Worm (Caenorhabditis elegans) whole organism, young adult: ENCODE measurements around the gene Y61B8B.3.

Experiments used
- B0261.1 ChIP-seq: sonication (generic microtip); optimal IDR thresholded peaks from 2 replicates; lab custom pipeline; 2016; ENCODE audit warnings: mild to moderate bottlenecking, missing genetic modification characterization, moderate library complexity, missing compliant biosample characterization
- F33H1.4 ChIP-seq: fragments of 200-800 bp; sonication (Bioruptor generic); IDR thresholded peaks from 2 replicates; pipeline ENCODE4 v1.3.6; 2022; ENCODE audit warnings: missing genetic modification reagents, missing genetic modification characterization, missing compliant biosample characterization
- K11D2.4 ChIP-seq: fragments of 200-800 bp; sonication (Bioruptor generic); IDR thresholded peaks from 2 replicates; pipeline ENCODE4 v1.3.6; 2022; ENCODE audit warnings: missing genetic modification reagents, missing genetic modification characterization, missing compliant biosample characterization
- K12H6.12 ChIP-seq: fragments of 200-800 bp; sonication (Bioruptor generic); optimal IDR thresholded peaks from 2 replicates; lab custom pipeline; 2018; ENCODE audit warnings: mild to moderate bottlenecking, missing genetic modification characterization, missing compliant biosample characterization
- Y53F4B.3 ChIP-seq: fragments of 200-800 bp; sonication (Bioruptor generic); IDR thresholded peaks from 2 replicates; pipeline ENCODE4 v1.3.6; 2022; ENCODE audit warnings: missing genetic modification reagents, missing genetic modification characterization, missing compliant biosample characterization
- Y56A3A.18 ChIP-seq: fragments of 200-800 bp; sonication (Bioruptor generic); IDR thresholded peaks from 2 replicates; pipeline ENCODE4 v1.3.6; 2022; ENCODE audit warnings: missing genetic modification reagents, missing genetic modification characterization, missing compliant biosample characterization
- aptf-3 ChIP-seq: fragments of 200-800 bp; sonication (Bioruptor generic); IDR thresholded peaks from 2 replicates; pipeline ENCODE4 v1.3.6; 2022; ENCODE audit warnings: missing genetic modification characterization, missing compliant biosample characterization
- attf-6 ChIP-seq: fragments of 200-800 bp; sonication (Bioruptor generic); IDR thresholded peaks from 2 replicates; pipeline ENCODE4 v1.3.6; 2022; ENCODE audit warnings: missing genetic modification reagents, missing genetic modification characterization, missing compliant biosample characterization
- cebp-2 ChIP-seq: fragments of 200-800 bp; sonication (Bioruptor generic); IDR thresholded peaks from 2 replicates; pipeline ENCODE4 v1.3.6; 2022; ENCODE audit warnings: missing genetic modification characterization, missing compliant biosample characterization
- ceh-100 ChIP-seq: fragments of 200-800 bp; sonication (Bioruptor generic); IDR thresholded peaks from 2 replicates; pipeline ENCODE4 v1.3.6; 2022; ENCODE audit warnings: missing genetic modification reagents, missing genetic modification characterization, missing compliant biosample characterization
- ceh-27 ChIP-seq: fragments of 200-800 bp; sonication (Bioruptor generic); optimal IDR thresholded peaks from 2 replicates; lab custom pipeline; 2018; ENCODE audit warnings: mild to moderate bottlenecking, missing genetic modification characterization, moderate library complexity, missing compliant biosample characterization
- ceh-58 ChIP-seq: fragments of 200-800 bp; sonication (Bioruptor generic); IDR thresholded peaks from 2 replicates; pipeline ENCODE4 v1.3.6; 2022; ENCODE audit warnings: missing genetic modification characterization, missing compliant biosample characterization
- die-1 ChIP-seq: sonication (generic microtip); optimal IDR thresholded peaks from 2 replicates; lab custom pipeline; 2016; ENCODE audit warnings: missing genotype, mild to moderate bottlenecking, missing genetic modification characterization, missing compliant biosample characterization
- dox-1 ChIP-seq: fragments of 200-800 bp; sonication (Bioruptor generic); IDR thresholded peaks from 2 replicates; pipeline ENCODE4 v1.3.6; 2022; ENCODE audit warnings: missing genetic modification reagents, missing genetic modification characterization, missing compliant biosample characterization
- dpl-1 ChIP-seq: fragments of 150-350 bp; optimal IDR thresholded peaks from 2 replicates; lab custom pipeline; 2014; ENCODE audit warnings: missing biosample characterization, missing genetic modification reagents, missing genetic modification characterization
- efl-1 ChIP-seq: fragments of 150-350 bp; optimal IDR thresholded peaks from 2 replicates; lab custom pipeline; 2014; ENCODE audit warnings: missing biosample characterization, missing genetic modification reagents, missing genetic modification characterization
- egrh-3 ChIP-seq: fragments of 200-800 bp; sonication (Bioruptor generic); IDR thresholded peaks from 2 replicates; pipeline ENCODE4 v1.3.6; 2022; ENCODE audit warnings: missing genetic modification reagents, missing genetic modification characterization, missing compliant biosample characterization
- fkh-3 ChIP-seq: sonication (generic microtip); optimal IDR thresholded peaks from 2 replicates; lab custom pipeline; 2016; ENCODE audit warnings: mild to moderate bottlenecking, missing genetic modification characterization, missing compliant biosample characterization
- hmg-1.2 ChIP-seq: fragments of 200-800 bp; sonication (Bioruptor generic); IDR thresholded peaks from 2 replicates; pipeline ENCODE4 v1.3.6; 2022; ENCODE audit warnings: missing genetic modification reagents, missing genetic modification characterization, missing compliant biosample characterization
- hmg-20 ChIP-seq: fragments of 200-800 bp; sonication (Bioruptor generic); IDR thresholded peaks from 2 replicates; pipeline ENCODE4 v1.3.6; 2022; ENCODE audit warnings: missing genetic modification reagents, missing genetic modification characterization, missing compliant biosample characterization
- let-526 ChIP-seq: fragments of 200-800 bp; sonication (Bioruptor generic); IDR thresholded peaks from 2 replicates; pipeline ENCODE4 v1.3.6; 2022; ENCODE audit warnings: missing genetic modification reagents, missing genetic modification characterization, missing compliant biosample characterization
- lin-26 ChIP-seq: fragments of 200-800 bp; sonication (Bioruptor generic); IDR thresholded peaks from 2 replicates; pipeline ENCODE4 v1.3.6; 2022; ENCODE audit warnings: missing genetic modification reagents, missing genetic modification characterization, missing compliant biosample characterization
- lin-54 ChIP-seq: fragments of 200-800 bp; sonication (Bioruptor generic); optimal IDR thresholded peaks from 2 replicates; lab custom pipeline; 2018; ENCODE audit warnings: mild to moderate bottlenecking, missing genetic modification characterization, missing compliant biosample characterization
- lsl-1 ChIP-seq: fragments of 200-800 bp; sonication (Bioruptor generic); optimal IDR thresholded peaks from 2 replicates; lab custom pipeline; 2018; ENCODE audit warnings: mild to moderate bottlenecking, missing genetic modification characterization, moderate library complexity, missing compliant biosample characterization
- madf-8 ChIP-seq: fragments of 200-800 bp; sonication (Bioruptor generic); conservative IDR thresholded peaks from 2 replicates; pipeline ENCODE4 v1.3.6; 2022; ENCODE audit warnings: missing genetic modification reagents, missing genetic modification characterization, missing compliant biosample characterization
- mel-28 ChIP-seq: sonication (generic microtip); optimal IDR thresholded peaks from 2 replicates; lab custom pipeline; 2016; ENCODE audit warnings: borderline replicate concordance, mild to moderate bottlenecking, missing genetic modification characterization, missing compliant biosample characterization
- mes-4 ChIP-seq: sonication (generic microtip); optimal IDR thresholded peaks from 2 replicates; lab custom pipeline; 2016; ENCODE audit warnings: missing genotype, missing genetic modification characterization, missing compliant biosample characterization
- nfyb-1 ChIP-seq: fragments of 200-800 bp; sonication (Bioruptor generic); IDR thresholded peaks from 2 replicates; pipeline ENCODE4 v1.3.6; 2022; ENCODE audit warnings: missing genetic modification reagents, missing genetic modification characterization, missing compliant biosample characterization
- nhr-27 ChIP-seq: fragments of 200-800 bp; sonication (Bioruptor generic); optimal IDR thresholded peaks from 2 replicates; lab custom pipeline; 2018; ENCODE audit warnings: mild to moderate bottlenecking, missing genetic modification characterization, moderate library complexity, missing compliant biosample characterization
- nhr-80 ChIP-seq: sonication (generic microtip); optimal IDR thresholded peaks from 2 replicates; lab custom pipeline; 2016; ENCODE audit warnings: missing genetic modification characterization, missing compliant biosample characterization
- rcor-1 ChIP-seq: fragments of 200-800 bp; sonication (Bioruptor generic); IDR thresholded peaks from 2 replicates; pipeline ENCODE4 v1.3.6; 2022; ENCODE audit warnings: missing genetic modification reagents, missing genetic modification characterization, missing compliant biosample characterization
- sdz-38 ChIP-seq: sonication (generic microtip); optimal IDR thresholded peaks from 2 replicates; lab custom pipeline; 2016; ENCODE audit warnings: missing genotype, missing genetic modification characterization, missing compliant biosample characterization
- sea-2 ChIP-seq: fragments of 200-800 bp; sonication (Bioruptor generic); IDR thresholded peaks from 2 replicates; pipeline ENCODE4 v1.3.6; 2022; ENCODE audit warnings: missing genetic modification characterization, missing compliant biosample characterization
- snpc-1.1 ChIP-seq: sonication (generic microtip); optimal IDR thresholded peaks from 2 replicates; lab custom pipeline; 2017; ENCODE audit warnings: missing genetic modification characterization, mild to moderate bottlenecking, missing compliant biosample characterization, antibody characterized with exemption, moderate library complexity, missing genotype, missing genetic modification reagents; ENCODE audit not compliant: insufficient read depth
- snpc-1.3 ChIP-seq: sonication (generic microtip); optimal IDR thresholded peaks from 2 replicates; lab custom pipeline; 2017; ENCODE audit warnings: missing genetic modification characterization, mild to moderate bottlenecking, missing compliant biosample characterization, antibody characterized with exemption, moderate library complexity, missing genotype, missing genetic modification reagents; ENCODE audit not compliant: insufficient read depth
- snpc-3.4 ChIP-seq: sonication (generic microtip); optimal IDR thresholded peaks from 2 replicates; lab custom pipeline; 2017; ENCODE audit warnings: missing genetic modification characterization, mild to moderate bottlenecking, missing compliant biosample characterization, antibody characterized with exemption, moderate library complexity, missing genotype, missing genetic modification reagents
- snpc-4 ChIP-seq, 5 experiments: fragments of 150-350 bp in 1 of 5; sonication (generic microtip) in 4 of 5; optimal IDR thresholded peaks; 2 replicates each; lab custom pipeline; 2014 to 2018; ENCODE audit warnings: missing genetic modification characterization in 5 of 5, missing biosample characterization in 3 of 5, antibody characterized with exemption in 2 of 5, mild to moderate bottlenecking in 2 of 5, missing compliant biosample characterization in 2 of 5, missing genotype in 2 of 5, moderate library complexity in 2 of 5, missing genetic modification reagents in 1 of 5
- tbp1 ChIP-seq: fragments of 200-800 bp; sonication (Bioruptor generic); optimal IDR thresholded peaks from 2 replicates; lab custom pipeline; 2018; ENCODE audit warnings: mild to moderate bottlenecking, missing genetic modification characterization, missing compliant biosample characterization
- tbx-9 ChIP-seq: sonication (generic microtip); optimal IDR thresholded peaks from 2 replicates; lab custom pipeline; 2016; ENCODE audit warnings: borderline replicate concordance, missing genetic modification characterization, inconsistent platforms, missing compliant biosample characterization
- tlf-1 ChIP-seq: fragments of 200-800 bp; sonication (Bioruptor generic); optimal IDR thresholded peaks from 2 replicates; lab custom pipeline; 2018; ENCODE audit warnings: mild to moderate bottlenecking, missing genetic modification characterization, missing compliant biosample characterization
- zfh-2 ChIP-seq: fragments of 200-800 bp; sonication (Bioruptor generic); conservative IDR thresholded peaks from 2 replicates; pipeline ENCODE4 v1.3.6; 2022; ENCODE audit warnings: missing genetic modification reagents, missing genetic modification characterization, missing compliant biosample characterization
- ztf-28 ChIP-seq: fragments of 200-800 bp; sonication (Bioruptor generic); IDR thresholded peaks from 2 replicates; pipeline ENCODE4 v1.3.6; 2022; ENCODE audit warnings: missing genetic modification reagents, missing genetic modification characterization, missing compliant biosample characterization
- ztf-6 ChIP-seq: fragments of 200-800 bp; sonication (Bioruptor generic); IDR thresholded peaks from 2 replicates; pipeline ENCODE4 v1.3.6; 2022; ENCODE audit warnings: missing genetic modification reagents, missing genetic modification characterization, missing compliant biosample characterization

Gene Y61B8B.3

DNA sequence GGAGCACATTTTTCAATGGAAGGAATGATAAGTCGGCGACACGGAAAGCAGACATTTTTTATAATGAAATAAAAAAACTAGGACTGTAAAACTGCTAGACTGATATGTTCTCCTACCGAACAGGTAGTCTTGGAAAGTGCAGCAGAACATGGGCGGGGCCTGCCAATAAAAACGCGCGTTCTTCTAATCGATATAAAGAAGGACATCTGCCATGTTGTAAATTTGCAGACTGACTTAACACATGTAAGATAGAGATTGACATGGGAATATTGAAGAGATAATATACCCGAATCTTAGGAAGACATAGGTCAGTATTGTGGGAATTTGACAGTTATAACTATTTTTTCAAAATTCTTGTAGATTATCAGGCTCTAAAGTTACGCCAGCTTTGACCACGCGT is 15.6 kb upstream of the Y61B8B.3 start, which contains the start of gene sdz-16:
TSS of gene sdz-16 (minus strand) at position 101 of the 400 bp plus-strand sequence.
- TF ChIP-seq nhr-27 (tag; lab: Kevin White, UChicago) (no peak), ztf-6 (GFP tag; lab: Robert Waterston, UW) (no peak), snpc-1.3 (tag; lab: Kevin White, UChicago) (no peak), mel-28 (no peak), ceh-27 (no peak), zfh-2 (no peak), let-526 (GFP tag; lab: Robert Waterston, UW) (no peak), attf-6 (GFP tag; lab: Robert Waterston, UW) (no peak), tlf-1 (GFP tag; lab: Kevin White, UChicago) (no peak), cebp-2 (GFP tag; lab: Robert Waterston, UW) (no peak), dpl-1 (no peak), Y56A3A.18 (GFP tag; lab: Robert Waterston, UW) (no peak), snpc-1.1 (tag; lab: Kevin White, UChicago) (no peak), madf-8 (no peak)
- TF ChIP-seq, all 124 proteins: peak for 0

DNA sequence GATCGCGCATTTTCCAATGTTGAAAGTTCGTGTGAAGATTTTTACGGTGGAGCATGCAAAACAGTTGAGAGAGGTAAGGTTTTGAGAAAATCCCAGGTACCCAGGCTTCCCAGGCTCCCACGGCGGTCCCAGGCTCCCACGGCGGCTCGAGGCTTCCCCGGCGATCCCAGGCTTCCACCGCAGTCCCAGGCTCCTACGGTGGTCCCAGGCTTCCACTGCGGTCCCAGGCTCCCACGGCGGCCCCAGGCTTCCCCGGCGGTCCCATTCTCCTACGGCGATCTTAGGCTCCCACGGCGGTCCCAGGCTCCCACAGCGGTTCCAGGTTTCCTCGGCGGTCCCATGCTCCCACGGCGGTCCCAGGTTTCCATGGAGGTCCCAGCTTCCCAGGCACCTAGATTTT is 11.6 kb upstream of the Y61B8B.3 start:
- TF ChIP-seq snpc-3.4 (tag; lab: Kevin White, UChicago) (no peak), ztf-28 (peak; percentile 21; the same call in 1 of the 2 replicates), dox-1 (GFP tag; lab: Robert Waterston, UW) (peak; percentile 35; the same call in 1 of the 2 replicates), egrh-3 (GFP tag; lab: Robert Waterston, UW) (peak; percentile 98), sdz-38 (no peak), lin-54 (GFP tag; lab: Kevin White, UChicago) (no peak), aptf-3 (GFP tag; lab: Robert Waterston, UW) (0 out of 2 replicates have a peak, but pooled peaks have one; percentile 9), lin-26 (peak; percentile 52; the same call in 1 of the 2 replicates), rcor-1 (GFP tag; lab: Robert Waterston, UW) (no peak), nfyb-1 (GFP tag; lab: Robert Waterston, UW) (peak; percentile 59; the same call in 1 of the 2 replicates), sea-2 (GFP tag; lab: Robert Waterston, UW) (peak; percentile 48; the same call in 1 of the 2 replicates), ceh-58 (GFP tag; lab: Robert Waterston, UW) (no peak), ztf-6 (GFP tag; lab: Robert Waterston, UW) (no peak), tbx-9 (tag; lab: Kevin White, UChicago) (no peak), efl-1 (no peak), zfh-2 (peak; percentile 96)

DNA sequence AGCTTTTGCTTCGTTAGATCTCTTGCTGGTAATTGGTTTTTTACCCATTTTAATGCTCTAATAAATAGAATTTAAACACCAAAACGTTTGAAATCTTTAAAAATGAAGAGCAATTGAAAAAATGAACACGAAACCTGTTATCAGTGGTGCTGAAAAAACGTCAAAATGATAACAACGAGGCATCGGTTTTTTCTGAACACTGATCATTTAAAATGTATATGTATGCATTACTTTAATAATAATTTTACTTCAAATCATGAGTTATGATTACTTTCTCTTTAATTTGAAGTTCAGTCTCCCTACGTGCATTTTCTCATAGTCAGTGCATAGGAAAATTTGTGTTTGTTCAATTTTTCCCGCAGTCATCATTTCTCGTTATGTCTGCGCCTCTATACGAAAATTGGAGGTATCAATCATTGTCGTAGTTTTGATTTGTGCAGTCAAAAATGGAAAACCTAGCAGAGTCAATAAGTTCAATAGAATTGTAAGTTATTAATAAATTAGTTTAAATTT is 10.2 kb upstream of the Y61B8B.3 start, which contains the start of gene F31E9.3:
TSS of gene F31E9.3 (plus strand) at position 194 of the 513 bp plus-strand sequence.
- peak; percentile 48 for TF ChIP-seq nhr-80 (tag; lab: Kevin White, UChicago)
- no peak for TF ChIP-seq tlf-1 (GFP tag; lab: Kevin White, UChicago)

DNA sequence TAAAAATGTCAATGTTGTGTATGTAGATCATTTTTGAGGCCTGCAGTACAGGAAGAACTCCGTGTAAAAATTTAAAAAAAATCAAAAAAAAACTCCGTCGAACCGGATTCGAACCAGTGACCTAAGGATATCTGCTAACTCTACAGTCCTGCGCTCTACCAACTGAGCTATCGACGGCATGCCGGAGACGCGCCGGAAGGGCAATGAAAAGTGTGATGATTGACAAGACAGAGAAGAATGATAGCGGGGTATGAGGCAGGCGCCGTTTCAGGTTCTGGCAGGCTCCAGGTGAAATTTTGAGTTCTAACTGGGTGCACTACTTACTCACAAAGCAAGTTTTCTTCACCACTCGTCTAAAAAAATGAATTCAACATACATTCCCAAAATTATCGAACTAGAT is 5.5 kb upstream of the Y61B8B.3 start, which contains the start of gene srz-58:
TSS of gene srz-58 (plus strand) at position 362 of the 400 bp plus-strand sequence.
- TF ChIP-seq K12H6.12 (tag; lab: Kevin White, UChicago): no peak
- no peak for TF ChIP-seq lsl-1
- no peak for TF ChIP-seq F33H1.4 (GFP tag; lab: Robert Waterston, UW)
- TF ChIP-seq mes-4 (tag; lab: Kevin White, UChicago): no peak
- no peak for TF ChIP-seq K11D2.4 (GFP tag; lab: Robert Waterston, UW)
- peak; percentile 19; the same call in 1 of the 2 replicates for TF ChIP-seq hmg-1.2 (GFP tag; lab: Robert Waterston, UW)
- no peak for TF ChIP-seq Y53F4B.3
- peak; percentile 3 for TF ChIP-seq die-1
- peak; percentile 89 for TF ChIP-seq tbp1
- TF ChIP-seq nfyb-1 (GFP tag; lab: Robert Waterston, UW): 0 out of 2 replicates have a peak, but pooled peaks have one; percentile 43
- TF ChIP-seq B0261.1 (tag; lab: Kevin White, UChicago): peak; percentile 74
- peak; percentile 4 for TF ChIP-seq snpc-4 (GFP tag; optimal IDR thresholded peaks at IDR 0.05; lab: Kevin White, UChicago)
- TF ChIP-seq snpc-4 (tag; optimal IDR thresholded peaks at IDR 0.05; lab: Kevin White, UChicago): peak in 2 of 4 experiments; percentile 17 to 68
- TF ChIP-seq ceh-100 (GFP tag; lab: Robert Waterston, UW): no peak
- TF ChIP-seq dox-1 (GFP tag; lab: Robert Waterston, UW): 0 out of 2 replicates have a peak, but pooled peaks have one; percentile 20
- TF ChIP-seq fkh-3: no peak
- TF ChIP-seq hmg-20 (GFP tag; lab: Robert Waterston, UW): no peak
